Worm (Caenorhabditis elegans): ENCODE measurements around the gene nra-4.

DNA sequence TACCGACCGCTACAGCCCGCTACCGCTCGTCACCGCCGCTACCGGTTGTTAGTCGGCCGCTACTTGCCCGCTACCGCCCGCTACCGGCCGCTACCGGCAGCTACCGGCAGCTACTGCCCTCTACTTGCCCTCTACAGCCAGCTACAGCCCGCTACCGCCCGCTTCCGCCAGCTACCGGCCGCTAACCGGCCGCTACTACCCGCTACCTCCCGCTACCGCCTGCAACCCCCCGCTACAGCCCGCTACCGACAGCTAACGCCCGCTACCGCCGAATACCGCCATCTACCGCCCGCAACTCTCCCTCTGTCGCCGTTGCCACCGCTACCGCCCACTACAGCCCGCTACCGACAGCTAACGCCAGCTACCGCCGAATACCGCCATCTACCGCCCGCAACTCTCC lies 26.9 kb downstream of the nra-4 start:
- TF ChIP-seq hnd-1 (tag; optimal IDR thresholded peaks at IDR 0.05), result no peak
- TF ChIP-seq ama-1 (optimal IDR thresholded peaks at IDR 0.05), result no peak
- TF ChIP-seq flt-1 (GFP tag; IDR thresholded peaks at IDR 0.05), result no peak
- no peak for TF ChIP-seq tbx-37 (GFP tag; conservative IDR thresholded peaks at IDR 0.05)
- TF ChIP-seq hmbx-1 (tag; optimal IDR thresholded peaks at IDR 0.05), result no peak
- TF ChIP-seq ceh-36 (tag; optimal IDR thresholded peaks at IDR 0.05), result no peak
- no peak for TF ChIP-seq hmg-4 (GFP tag; optimal IDR thresholded peaks at IDR 0.05)
- no peak for TF ChIP-seq ets-7 (tag; optimal IDR thresholded peaks at IDR 0.05)
